Fruit fly (Drosophila melanogaster): Measurements from ENCODE around the gene Tpt.

The Tpt gene

DNA sequence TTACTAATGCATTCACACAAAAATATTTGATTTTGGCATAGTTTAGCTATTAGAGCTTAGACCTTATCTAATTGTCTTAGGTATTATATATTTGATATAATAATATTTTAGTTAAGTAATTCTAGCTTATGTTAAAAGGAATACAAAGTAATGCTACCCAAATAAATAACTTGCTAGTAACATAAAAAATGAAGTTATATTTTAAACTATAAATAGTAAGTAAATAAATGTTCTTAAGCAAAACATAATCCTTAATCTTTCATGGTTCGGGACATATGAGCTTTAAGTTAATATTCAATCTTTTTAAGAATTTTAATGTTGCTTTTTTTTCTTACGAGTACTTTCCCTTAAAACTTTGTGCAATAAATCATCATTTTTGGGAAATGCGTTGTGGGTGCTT lies 18.1 kb upstream of the Tpt start (continued):
- TF ChIP-seq CG4282 (GFP tag; optimal IDR thresholded peaks at IDR 0.05) (no peak), peb (GFP tag; IDR thresholded peaks at IDR 0.05) (no peak)

DNA sequence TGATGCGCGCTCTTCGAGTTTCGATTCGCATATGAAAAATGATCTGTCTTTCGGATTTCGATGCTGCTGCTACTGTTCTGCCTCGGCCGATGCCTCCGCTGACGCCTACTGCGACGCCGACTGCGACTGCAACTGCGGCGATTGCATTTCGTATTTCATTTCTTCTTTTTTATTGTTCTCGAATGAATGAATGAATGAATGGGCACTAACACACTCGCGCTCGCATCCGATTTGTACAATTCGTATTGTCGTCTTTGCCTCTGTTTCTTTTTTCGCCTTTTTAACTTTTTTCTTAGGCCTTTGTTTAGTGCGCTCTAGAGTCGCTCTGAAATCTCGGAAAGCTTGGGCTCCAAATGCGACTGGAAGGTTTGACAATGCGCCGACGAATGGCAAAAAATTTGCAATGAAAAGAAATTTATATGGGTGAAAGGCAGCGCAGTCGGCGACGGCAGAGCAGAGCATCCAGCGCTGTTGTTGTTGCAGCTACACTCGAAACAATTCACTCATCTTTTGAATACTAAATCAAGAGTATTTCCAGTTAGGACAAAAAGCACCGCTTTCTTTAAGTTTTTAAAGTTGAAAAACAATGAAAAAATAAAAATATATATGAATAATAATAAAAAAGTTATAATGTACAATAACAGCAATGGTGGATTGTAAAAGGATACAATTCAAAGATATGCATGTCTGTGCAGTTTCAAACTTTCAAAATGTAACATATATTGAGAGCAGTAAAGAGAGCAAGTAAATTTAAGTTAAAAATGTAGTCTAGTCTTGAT lies 16.9 kb upstream of the Tpt start, which contains the start of gene CG32354:
Gene CG32354 (minus strand): TSS at position 398 of the 779 bp plus-strand sequence.
- TF ChIP-seq CG18619 (GFP tag; optimal IDR thresholded peaks at IDR 0.05) (no peak), HmgD (GFP tag; optimal IDR thresholded peaks at IDR 0.05) (no peak), Drgx (GFP tag; IDR thresholded peaks at IDR 0.05) (0 out of 2 replicates have a peak, but pooled peaks have one; percentile 6), lbe (GFP tag; optimal IDR thresholded peaks at IDR 0.05) (no peak), corto (GFP tag; optimal IDR thresholded peaks at IDR 0.05) (no peak), CG8281 (tag; optimal IDR thresholded peaks at IDR 0.05) (peak; percentile 53), phol (tag; optimal IDR thresholded peaks at IDR 0.05) (peak; percentile 15), CG11504 (tag; optimal IDR thresholded peaks at IDR 0.05) (no peak), bbx (GFP tag; IDR thresholded peaks at IDR 0.05; ENCODE audit: partially characterized antibody) (no peak), Xbp1 (GFP tag; optimal IDR thresholded peaks at IDR 0.05) (no peak), sug (tag; optimal IDR thresholded peaks at IDR 0.05) (no peak), CG12942 (GFP tag; optimal IDR thresholded peaks at IDR 0.05) (no peak), CG7963 (GFP tag; IDR thresholded peaks at IDR 0.05; ENCODE audit: partially characterized antibody) (no peak), crol (GFP tag; IDR thresholded peaks at IDR 0.05) (no peak), Asciz (GFP tag; optimal IDR thresholded peaks at IDR 0.05) (no peak), Gug (GFP tag; IDR thresholded peaks at IDR 0.05) (peak; percentile 19; the same call in 2 of the 4 replicates), NK7.1 (GFP tag; optimal IDR thresholded peaks at IDR 0.05) (no peak), CG4854 (GFP tag; optimal IDR thresholded peaks at IDR 0.05) (no peak), Adf1 (GFP tag; IDR thresholded peaks at IDR 0.05) (peak; percentile 59), CG4360 (GFP tag; IDR thresholded peaks at IDR 0.05) (peak; percentile 58), B-H2 (GFP tag; optimal IDR thresholded peaks at IDR 0.05) (no peak), nom (GFP tag; optimal IDR thresholded peaks at IDR 0.05) (peak; percentile 53), pho (GFP tag; optimal IDR thresholded peaks at IDR 0.05) (no peak), CG10209 (GFP tag; optimal IDR thresholded peaks at IDR 0.05) (no peak), dimm (GFP tag; IDR thresholded peaks at IDR 0.05) (no peak), cg (GFP tag; optimal IDR thresholded peaks at IDR 0.05) (peak; percentile 15)

DNA sequence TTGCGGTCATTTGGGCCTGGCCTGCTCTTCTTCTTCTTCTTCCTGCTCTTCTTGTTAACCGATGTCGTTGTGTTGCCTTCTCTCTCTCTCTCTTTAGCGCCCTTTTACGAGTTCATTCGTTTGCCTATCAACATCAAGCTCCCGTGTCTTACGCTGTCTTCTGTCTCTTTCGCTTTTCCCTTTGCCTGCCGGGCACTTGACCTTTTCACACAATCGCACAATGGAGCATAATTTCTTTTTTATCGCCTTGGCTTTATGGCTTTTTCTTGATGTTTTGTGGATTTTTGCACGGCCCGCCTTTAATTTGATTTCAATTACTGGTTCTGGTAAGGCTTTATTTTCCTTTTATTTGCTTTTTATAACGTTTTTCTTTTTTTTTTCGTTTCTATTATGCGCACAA lies 16.3 kb upstream of the Tpt start:
- TF ChIP-seq Hr78 (GFP tag; optimal IDR thresholded peaks at IDR 0.05) (peak in 1 of 2 experiments; percentile 90), CG17385 (GFP tag; optimal IDR thresholded peaks at IDR 0.05) (peak; percentile 65), CG8765 (GFP tag; IDR thresholded peaks at IDR 0.05) (no peak), Ets65A (GFP tag) (peak; percentile 27)

DNA sequence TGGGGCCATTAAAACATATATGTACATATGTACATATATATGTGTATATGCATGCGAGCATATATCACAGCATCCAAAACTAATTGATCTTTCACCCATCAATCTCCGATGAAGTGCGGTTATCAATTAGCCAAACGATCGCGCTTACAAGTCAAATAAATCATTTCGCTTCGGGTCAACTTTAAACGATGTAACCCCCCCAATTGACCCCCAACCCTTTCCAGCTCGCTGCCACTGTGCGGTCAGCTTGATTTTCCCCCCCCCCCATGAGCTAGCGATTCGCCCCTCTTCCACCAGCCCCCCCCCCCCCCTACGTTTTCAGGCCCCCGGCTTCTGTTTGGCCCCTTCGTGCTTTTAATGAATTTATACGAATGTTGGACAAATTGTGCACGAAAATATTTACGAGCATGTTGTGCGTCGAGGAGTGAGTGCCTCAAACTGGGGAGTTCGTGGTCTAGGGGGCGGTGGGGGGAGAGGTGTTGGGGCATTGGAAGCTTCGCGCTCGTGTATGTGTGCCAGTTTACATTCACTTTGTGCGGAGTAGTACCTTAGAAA lies 14.6 kb upstream of the Tpt start:
- 0 out of 2 replicates have a peak, but pooled peaks have one; percentile 7 for TF ChIP-seq Drgx (GFP tag; IDR thresholded peaks at IDR 0.05)
- TF ChIP-seq Six4 (GFP tag; optimal IDR thresholded peaks at IDR 0.05) = no peak
- peak; percentile 29 for TF ChIP-seq kni (GFP tag; optimal IDR thresholded peaks at IDR 0.05)
- TF ChIP-seq CG8924 (tag; optimal IDR thresholded peaks at IDR 0.05) = no peak
- TF ChIP-seq CG13296 (GFP tag; optimal IDR thresholded peaks at IDR 0.05) = no peak
- peak; percentile 85 for TF ChIP-seq Deaf1 (tag; optimal IDR thresholded peaks at IDR 0.05)
- TF ChIP-seq Chrac-16 (GFP tag; optimal IDR thresholded peaks at IDR 0.05) = no peak
- TF ChIP-seq crol (GFP tag; IDR thresholded peaks at IDR 0.05) = peak; percentile 90
- no peak for TF ChIP-seq CG18599 (GFP tag; optimal IDR thresholded peaks at IDR 0.05)
- TF ChIP-seq Bgb (GFP tag; IDR thresholded peaks at IDR 0.05; ENCODE audit: partially characterized antibody) = no peak
- no peak for TF ChIP-seq H15 (GFP tag; IDR thresholded peaks at IDR 0.05)
- no peak for TF ChIP-seq CG6683 (GFP tag; optimal IDR thresholded peaks at IDR 0.05)
- peak in 1 of 2 experiments; percentile 98 for TF ChIP-seq Hr78 (GFP tag; optimal IDR thresholded peaks at IDR 0.05)
- no peak for TF ChIP-seq CG3281 (GFP tag; optimal IDR thresholded peaks at IDR 0.05)
- peak; percentile 13 for TF ChIP-seq mirr (GFP tag; optimal IDR thresholded peaks at IDR 0.05)
- no peak for TF ChIP-seq CG9215 (GFP tag; IDR thresholded peaks at IDR 0.05)

Measured in whole organism, embryonic.